Fruit fly (Drosophila melanogaster) whole organism, embryonic: ENCODE measurements around the gene CG31207.

Source experiments
- CG1792 ChIP-seq: fragments of 200-800 bp; sonication (Bioruptor generic); optimal IDR thresholded peaks from 2 replicates; lab custom pipeline; 2016; ENCODE audit warnings: missing biosample characterization, missing genetic modification characterization
- CG3163 ChIP-seq: fragments of 200-800 bp; sonication (Bioruptor generic); optimal IDR thresholded peaks from 3 replicates; lab custom pipeline; 2016; ENCODE audit warnings: missing biosample characterization, missing genetic modification characterization
- CG4730 ChIP-seq: fragments of 200-800 bp; sonication (Bioruptor generic); IDR thresholded peaks from 2 replicates; pipeline ENCODE4 v1.3.6; 2022; ENCODE audit warnings: missing biosample characterization, missing genetic modification characterization
- Hand ChIP-seq: fragments of 200-800 bp; sonication (Bioruptor generic); optimal IDR thresholded peaks from 2 replicates; lab custom pipeline; 2017; ENCODE audit warnings: mild to moderate bottlenecking, missing biosample characterization, missing genetic modification reagents, missing genetic modification characterization
- Neu2 ChIP-seq: fragments of 200-800 bp; sonication (Bioruptor generic); optimal IDR thresholded peaks from 3 replicates; lab custom pipeline; 2016; ENCODE audit warnings: missing biosample characterization, missing genetic modification characterization, borderline replicate concordance
- Ssrp ChIP-seq: fragments of 200-800 bp; sonication (Bioruptor generic); optimal IDR thresholded peaks from 2 replicates; lab custom pipeline; 2018; ENCODE audit warnings: missing biosample characterization, mild to moderate bottlenecking, missing genetic modification characterization, moderate library complexity
- Vsx1 ChIP-seq: fragments of 200-800 bp; sonication (Bioruptor generic); optimal IDR thresholded peaks from 2 replicates; lab custom pipeline; 2017; ENCODE audit warnings: missing biosample characterization, mild to moderate bottlenecking, missing genetic modification characterization, missing genetic modification reagents
- fd102C ChIP-seq: fragments of 200-800 bp; sonication (Bioruptor generic); optimal IDR thresholded peaks from 2 replicates; lab custom pipeline; 2018; ENCODE audit warnings: missing biosample characterization, mild to moderate bottlenecking, missing genetic modification characterization, moderate library complexity
- lola ChIP-seq, 3 experiments: fragments of >200 bp in 2 of 3; fragments of 200-800 bp in 1 of 3; sonication (Bioruptor generic) in 1 of 3; optimal IDR thresholded peaks; 2 replicates each; lab custom pipeline; 2017 to 2019; ENCODE audit warnings: missing biosample characterization in 3 of 3, missing genetic modification characterization in 3 of 3, mild to moderate bottlenecking in 1 of 3, moderate library complexity in 1 of 3
- nerfin-2 ChIP-seq: fragments of 200-800 bp; sonication (Bioruptor generic); IDR thresholded peaks from 2 replicates; pipeline ENCODE4 v1.3.6; 2022; ENCODE audit warnings: missing biosample characterization, missing genetic modification characterization; ENCODE audit not compliant: partially characterized antibody
- toy ChIP-seq: fragments of 200-800 bp; sonication (Bioruptor generic); IDR thresholded peaks from 2 replicates; pipeline ENCODE4 v1.3.6; 2022; ENCODE audit warnings: missing biosample characterization, missing genetic modification characterization
- zf30C ChIP-seq: fragments of 200-800 bp; sonication (Bioruptor generic); optimal IDR thresholded peaks from 3 replicates; lab custom pipeline; 2018; ENCODE audit warnings: missing biosample characterization, mild to moderate bottlenecking, missing genetic modification characterization
- zfh2 ChIP-seq: fragments of 200-800 bp; sonication (Bioruptor generic); optimal IDR thresholded peaks from 2 replicates; lab custom pipeline; 2016; ENCODE audit warnings: missing biosample characterization, missing genetic modification characterization

- TF ChIP-seq Vsx1 (GFP tag; lab: Kevin White, UChicago) (no peak), fd102C (no peak), zfh2 (GFP tag; lab: Kevin White, UChicago) (no peak), CG4730 (GFP tag; lab: Robert Waterston, UW) (no peak), zf30C (GFP tag; lab: Kevin White, UChicago) (no peak), nerfin-2 (GFP tag; lab: Robert Waterston, UW) (no peak), toy (GFP tag; lab: Robert Waterston, UW) (no peak), Neu2 (GFP tag; lab: Kevin White, UChicago) (no peak), Hand (GFP tag; lab: Kevin White, UChicago) (no peak), Ssrp (tag; lab: Kevin White, UChicago) (no peak), lola (GFP tag; optimal IDR thresholded peaks at IDR 0.05; lab: Kevin White, UChicago) (no peak), CG1792 (GFP tag; lab: Kevin White, UChicago) (no peak), CG3163 (GFP tag; lab: Kevin White, UChicago) (no peak)
Observed at dm6 chr3R:21006967-21007366, 39.9 kb downstream of the CG31207 start, which contains the start of gene Alp5.
